Worm (Caenorhabditis elegans) whole organism, L3 larva: Measurements from ENCODE around the gene C16D9.8.

ENCODE experiments used
- aly-2 ChIP-seq: fragments of 150-350 bp; optimal IDR thresholded peaks from 2 replicates; lab custom pipeline; 2014; ENCODE audit warnings: missing biosample characterization, missing genetic modification characterization
- ama-1 ChIP-seq: fragments of 150-350 bp; optimal IDR thresholded peaks from 2 replicates; lab custom pipeline; 2018
- elt-2 ChIP-seq: sonication (generic microtip); optimal IDR thresholded peaks from 2 replicates; lab custom pipeline; 2016; ENCODE audit warnings: missing genetic modification reagents, mild to moderate bottlenecking, missing genetic modification characterization, missing compliant biosample characterization
- fkh-10 ChIP-seq: sonication (generic microtip); optimal IDR thresholded peaks from 2 replicates; lab custom pipeline; 2017; ENCODE audit warnings: missing biosample characterization, missing genetic modification reagents, missing genetic modification characterization
- nfya-1 ChIP-seq: sonication (generic microtip); optimal IDR thresholded peaks from 2 replicates; lab custom pipeline; 2017; ENCODE audit warnings: missing genetic modification characterization, mild to moderate bottlenecking, missing compliant biosample characterization, antibody characterized with exemption, moderate library complexity; ENCODE audit not compliant: insufficient read depth
- nhr-25 ChIP-seq: sonication (generic microtip); optimal IDR thresholded peaks from 2 replicates; lab custom pipeline; 2017; ENCODE audit warnings: missing biosample characterization, missing genetic modification characterization
- nhr-28 ChIP-seq: fragments of 150-350 bp; optimal IDR thresholded peaks from 2 replicates; lab custom pipeline; 2014; ENCODE audit warnings: missing biosample characterization, missing genetic modification characterization
- ztf-4 ChIP-seq: fragments of 150-350 bp; optimal IDR thresholded peaks from 2 replicates; lab custom pipeline; 2014; ENCODE audit warnings: missing biosample characterization, missing genetic modification characterization

ce11 chrV:8271395-8271794 is 8.0 kb upstream of the C16D9.8 start:
- TF ChIP-seq fkh-10 (GFP tag; lab: Kevin White, UChicago) (no peak), ama-1 (lab: Kevin White, UChicago) (no peak), nfya-1 (tag; lab: Kevin White, UChicago) (no peak), elt-2 (tag; lab: Kevin White, UChicago) (no peak), nhr-28 (tag; lab: Kevin White, UChicago) (no peak), ztf-4 (tag; lab: Kevin White, UChicago) (no peak), nhr-25 (tag; lab: Kevin White, UChicago) (no peak), aly-2 (tag; lab: Kevin White, UChicago) (no peak)
